Worm (Caenorhabditis elegans) whole organism, late embryonic: Measurements from ENCODE around the gene M110.8.

Experiments used
- C08G9.2 ChIP-seq: sonication (generic microtip); optimal IDR thresholded peaks from 2 replicates; lab custom pipeline; 2016; ENCODE audit warnings: mild to moderate bottlenecking, missing genetic modification characterization, moderate library complexity, missing compliant biosample characterization
- C38D4.7 ChIP-seq: fragments of 200-800 bp; sonication (Bioruptor generic); optimal IDR thresholded peaks from 2 replicates; lab custom pipeline; 2018; ENCODE audit warnings: mild to moderate bottlenecking, missing genetic modification characterization, moderate library complexity, missing compliant biosample characterization
- Y22D7AL.16 ChIP-seq: sonication (generic microtip); optimal IDR thresholded peaks from 2 replicates; lab custom pipeline; 2016; ENCODE audit warnings: missing genetic modification characterization, missing compliant biosample characterization
- ahr-1 ChIP-seq: sonication (generic microtip); optimal IDR thresholded peaks from 2 replicates; lab custom pipeline; 2016; ENCODE audit warnings: missing genetic modification characterization, missing compliant biosample characterization
- ama-1 ChIP-seq: fragments of 150-350 bp; optimal IDR thresholded peaks from 2 replicates; lab custom pipeline; 2014
- ceh-14 ChIP-seq: sonication (generic microtip); optimal IDR thresholded peaks from 2 replicates; lab custom pipeline; 2016; ENCODE audit warnings: missing genotype, missing genetic modification characterization, missing compliant biosample characterization
- ceh-2 ChIP-seq: sonication (generic microtip); optimal IDR thresholded peaks from 2 replicates; lab custom pipeline; 2016; ENCODE audit warnings: missing genotype, missing genetic modification characterization, missing compliant biosample characterization
- ceh-22 ChIP-seq: sonication (generic microtip); optimal IDR thresholded peaks from 2 replicates; lab custom pipeline; 2017; ENCODE audit warnings: missing biosample characterization, missing genetic modification characterization
- ceh-30 ChIP-seq: fragments of 150-350 bp; optimal IDR thresholded peaks from 2 replicates; lab custom pipeline; 2014; ENCODE audit warnings: missing biosample characterization, missing genetic modification characterization
- ceh-31 ChIP-seq: sonication (generic microtip); optimal IDR thresholded peaks from 2 replicates; lab custom pipeline; 2016; ENCODE audit warnings: missing genetic modification characterization, missing compliant biosample characterization
- ceh-45 ChIP-seq: fragments of 200-800 bp; sonication (Bioruptor generic); IDR thresholded peaks from 2 replicates; pipeline ENCODE4 v1.3.6; 2022; ENCODE audit warnings: missing genetic modification reagents, missing genetic modification characterization, missing compliant biosample characterization
- ceh-48 ChIP-seq: sonication (generic microtip); optimal IDR thresholded peaks from 2 replicates; lab custom pipeline; 2016; ENCODE audit warnings: missing genetic modification characterization, inconsistent platforms, missing compliant biosample characterization
- ceh-9 ChIP-seq: sonication (generic microtip); optimal IDR thresholded peaks from 2 replicates; lab custom pipeline; 2016; ENCODE audit warnings: mild to moderate bottlenecking, missing genetic modification characterization, inconsistent platforms, missing compliant biosample characterization
- che-1 ChIP-seq: sonication (generic microtip); optimal IDR thresholded peaks from 2 replicates; lab custom pipeline; 2016; ENCODE audit warnings: mild to moderate bottlenecking, missing genetic modification characterization, missing compliant biosample characterization
- dmd-4 ChIP-seq: sonication (generic microtip); optimal IDR thresholded peaks from 2 replicates; lab custom pipeline; 2016; ENCODE audit warnings: borderline replicate concordance, missing genetic modification characterization, missing compliant biosample characterization
- elt-4 ChIP-seq: sonication (generic microtip); optimal IDR thresholded peaks from 2 replicates; lab custom pipeline; 2016; ENCODE audit warnings: missing genetic modification characterization, missing compliant biosample characterization
- ets-4 ChIP-seq: sonication (generic microtip); optimal IDR thresholded peaks from 2 replicates; lab custom pipeline; 2016; ENCODE audit warnings: missing genetic modification characterization, missing compliant biosample characterization
- fax-1 ChIP-seq: sonication (generic microtip); optimal IDR thresholded peaks from 2 replicates; lab custom pipeline; 2016; ENCODE audit warnings: missing genotype, missing genetic modification characterization, missing compliant biosample characterization
- fkh-10 ChIP-seq: fragments of 150-350 bp; optimal IDR thresholded peaks from 2 replicates; lab custom pipeline; 2014; ENCODE audit warnings: missing biosample characterization, missing genetic modification reagents, missing genetic modification characterization
- fkh-6 ChIP-seq: sonication (generic microtip); optimal IDR thresholded peaks from 2 replicates; lab custom pipeline; 2016; ENCODE audit warnings: missing genetic modification characterization, missing compliant biosample characterization
- gmeb-2 ChIP-seq: sonication (generic microtip); optimal IDR thresholded peaks from 2 replicates; lab custom pipeline; 2016; ENCODE audit warnings: missing genetic modification characterization, inconsistent platforms, missing compliant biosample characterization
- hlh-15 ChIP-seq: sonication (generic microtip); optimal IDR thresholded peaks from 2 replicates; lab custom pipeline; 2016; ENCODE audit warnings: missing genetic modification characterization, missing compliant biosample characterization
- hlh-30 ChIP-seq: sonication (generic microtip); optimal IDR thresholded peaks from 2 replicates; lab custom pipeline; 2017; ENCODE audit warnings: antibody characterized with exemption, missing genetic modification characterization, missing compliant biosample characterization; ENCODE audit not compliant: insufficient read depth
- hlh-6 ChIP-seq: sonication (generic microtip); optimal IDR thresholded peaks from 2 replicates; lab custom pipeline; 2016; ENCODE audit warnings: missing genotype, missing genetic modification characterization, missing compliant biosample characterization
- madf-2 ChIP-seq: sonication (generic microtip); optimal IDR thresholded peaks from 2 replicates; lab custom pipeline; 2017; ENCODE audit warnings: missing genetic modification characterization, missing compliant biosample characterization
- mec-3 ChIP-seq: sonication (generic microtip); optimal IDR thresholded peaks from 2 replicates; lab custom pipeline; 2016; ENCODE audit warnings: borderline replicate concordance, missing genetic modification characterization, missing compliant biosample characterization
- nhr-11 ChIP-seq: fragments of 150-350 bp; optimal IDR thresholded peaks from 2 replicates; lab custom pipeline; 2014; ENCODE audit warnings: missing biosample characterization, missing genetic modification characterization
- odd-2 ChIP-seq: sonication (generic microtip); optimal IDR thresholded peaks from 2 replicates; lab custom pipeline; 2017; ENCODE audit warnings: antibody characterized with exemption, mild to moderate bottlenecking, missing genetic modification characterization, missing compliant biosample characterization
- pag-3 ChIP-seq: sonication (generic microtip); optimal IDR thresholded peaks from 2 replicates; lab custom pipeline; 2016; ENCODE audit warnings: missing compliant biosample characterization, missing genetic modification characterization, borderline replicate concordance
- pqm-1 ChIP-seq: sonication (generic microtip); optimal IDR thresholded peaks from 2 replicates; lab custom pipeline; 2016; ENCODE audit warnings: missing genetic modification characterization, missing compliant biosample characterization
- ref-2 ChIP-seq: sonication (generic microtip); optimal IDR thresholded peaks from 2 replicates; lab custom pipeline; 2016; ENCODE audit warnings: missing genetic modification characterization, missing compliant biosample characterization
- rnt-1 ChIP-seq: sonication (generic microtip); optimal IDR thresholded peaks from 2 replicates; lab custom pipeline; 2016; ENCODE audit warnings: missing genetic modification characterization, missing compliant biosample characterization
- sox-2 ChIP-seq: fragments of 200-800 bp; sonication (Bioruptor generic); IDR thresholded peaks from 2 replicates; pipeline ENCODE4 v1.3.6; 2022; ENCODE audit warnings: missing genetic modification reagents, missing genetic modification characterization, missing compliant biosample characterization
- sox-4 ChIP-seq: sonication (generic microtip); optimal IDR thresholded peaks from 2 replicates; lab custom pipeline; 2017; ENCODE audit warnings: mild to moderate bottlenecking, missing genetic modification characterization, inconsistent platforms, missing compliant biosample characterization
- syd-9 ChIP-seq: sonication (generic microtip); optimal IDR thresholded peaks from 2 replicates; lab custom pipeline; 2016; ENCODE audit warnings: mild to moderate bottlenecking, missing genetic modification characterization, moderate library complexity, missing compliant biosample characterization
- tbx-2 ChIP-seq: sonication (generic microtip); optimal IDR thresholded peaks from 2 replicates; lab custom pipeline; 2016; ENCODE audit warnings: missing genetic modification characterization, missing compliant biosample characterization
- ttx-3 ChIP-seq: sonication (generic microtip); optimal IDR thresholded peaks from 2 replicates; lab custom pipeline; 2016; ENCODE audit warnings: missing genetic modification reagents, missing genetic modification characterization, missing compliant biosample characterization
- unc-3 ChIP-seq, 2 experiments: fragments of 200-800 bp in 1 of 2; sonication (Bioruptor generic) in 1 of 2; sonication (generic microtip) in 1 of 2; conservative IDR thresholded peaks in 1 of 2; optimal IDR thresholded peaks in 1 of 2; 2 replicates each; pipeline versions ENCODE4 v1.3.6 to Lab custom; 2016 to 2022; ENCODE audit warnings: missing compliant biosample characterization in 2 of 2, missing genetic modification characterization in 2 of 2, missing genetic modification reagents in 1 of 2
- unc-42 ChIP-seq: sonication (generic microtip); optimal IDR thresholded peaks from 2 replicates; lab custom pipeline; 2016; ENCODE audit warnings: missing genotype, missing genetic modification characterization, missing compliant biosample characterization
- unc-86 ChIP-seq: sonication (generic microtip); optimal IDR thresholded peaks from 2 replicates; lab custom pipeline; 2016; ENCODE audit warnings: missing genetic modification characterization, missing compliant biosample characterization

Gene M110.8

DNA sequence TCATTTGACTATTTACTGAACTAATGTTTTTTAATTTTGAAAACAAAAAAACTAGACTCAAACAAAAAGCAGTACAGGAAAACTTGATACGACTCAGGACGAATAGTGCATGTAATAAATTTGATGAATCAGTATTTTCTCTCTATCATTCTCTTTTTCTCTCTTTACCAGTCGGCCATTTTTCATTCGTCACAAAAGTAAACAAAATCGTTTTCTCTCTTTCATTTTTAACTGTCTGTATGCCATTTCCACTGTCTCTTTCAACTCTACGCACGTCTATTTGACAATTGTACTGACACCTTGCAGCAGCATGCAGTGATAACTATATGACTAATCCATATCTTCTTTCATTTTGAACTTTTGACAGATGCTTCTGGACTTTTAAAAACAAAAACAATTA, 39.4 kb upstream of the M110.8 start, which contains the start of the genes F35C11.2 and F35C11.4:
F35C11.2 (minus strand) TSS at position 90 of the 400 bp plus-strand sequence.
F35C11.4 (plus strand) TSS at position 260 of the 400 bp plus-strand sequence.
- TF ChIP-seq pag-3 (no peak), fax-1 (tag; lab: Kevin White, UChicago) (no peak), ceh-30 (tag; lab: Kevin White, UChicago) (no peak), Y22D7AL.16 (tag; lab: Kevin White, UChicago) (no peak), ceh-14 (tag; lab: Kevin White, UChicago) (no peak), unc-86 (tag; lab: Kevin White, UChicago) (no peak), ahr-1 (no peak), fkh-10 (GFP tag; lab: Kevin White, UChicago) (no peak), mec-3 (tag; lab: Kevin White, UChicago) (no peak), odd-2 (tag; lab: Kevin White, UChicago) (no peak), ceh-45 (no peak), elt-4 (tag; lab: Kevin White, UChicago) (no peak), tbx-2 (tag; lab: Kevin White, UChicago) (no peak), gmeb-2 (tag; lab: Kevin White, UChicago) (no peak), fkh-6 (no peak)

ce11 chrII:8246476-8246875, 37.1 kb upstream of the M110.8 start, which contains the start of gene F35C11.3:
TSS of gene F35C11.3 (plus strand) at chrII:8246776.
- TF ChIP-seq ama-1 (lab: Kevin White, UChicago) (no peak), ceh-14 (tag; lab: Kevin White, UChicago) (no peak), syd-9 (no peak), ref-2 (tag; lab: Kevin White, UChicago) (no peak)

- TF ChIP-seq che-1 (tag; lab: Kevin White, UChicago) (no peak), C38D4.7 (GFP tag; lab: Kevin White, UChicago) (no peak), ceh-48 (tag; lab: Kevin White, UChicago) (no peak), ceh-2 (no peak), ceh-14 (tag; lab: Kevin White, UChicago) (no peak), syd-9 (no peak), tbx-2 (tag; lab: Kevin White, UChicago) (no peak), sox-2 (GFP tag; lab: Robert Waterston, UW) (no peak), madf-2 (tag; lab: Kevin White, UChicago) (no peak)
These were observed 28.8 kb upstream of the M110.8 start, which contains the start of gene nlp-5 for ce11 chrII:8238155-8238554. TSS of gene nlp-5 (plus strand) at chrII:8238455.

DNA sequence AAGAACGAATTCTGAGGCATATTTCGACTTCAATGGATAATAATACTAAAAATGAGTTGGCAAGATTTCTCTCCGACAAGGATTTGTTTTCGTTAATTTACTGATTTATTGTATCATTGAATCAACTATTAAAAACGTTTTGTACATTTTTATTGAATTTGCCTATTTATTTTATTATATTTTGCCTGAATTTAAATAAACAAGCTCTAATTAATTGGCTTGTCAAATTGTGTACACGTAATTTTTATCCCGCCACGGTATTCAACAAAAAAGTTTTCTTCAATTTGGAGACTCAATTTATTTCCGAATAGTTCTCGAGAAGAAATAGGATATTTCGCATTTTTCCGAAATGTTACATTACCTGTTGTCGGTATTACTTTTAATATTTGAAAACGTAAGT, 23.1 kb upstream of the M110.8 start, which contains the start of gene M110.7:
M110.7 (plus strand) TSS at position 301 of the 400 bp plus-strand sequence.
- TF ChIP-seq C08G9.2: no peak
- no peak for TF ChIP-seq ceh-31 (tag; lab: Kevin White, UChicago)
- TF ChIP-seq pqm-1 (tag; lab: Kevin White, UChicago): no peak
- TF ChIP-seq ets-4: no peak
- no peak for TF ChIP-seq C38D4.7 (GFP tag; lab: Kevin White, UChicago)
- no peak for TF ChIP-seq sox-4 (tag; lab: Kevin White, UChicago)
- no peak for TF ChIP-seq unc-3 (GFP tag; conservative IDR thresholded peaks at IDR 0.05; lab: Robert Waterston, UW)
- TF ChIP-seq unc-3 (tag; optimal IDR thresholded peaks at IDR 0.05; lab: Kevin White, UChicago): no peak
- no peak for TF ChIP-seq ceh-9 (tag; lab: Kevin White, UChicago)
- TF ChIP-seq ceh-45: no peak
- TF ChIP-seq hlh-15 (tag; lab: Kevin White, UChicago): no peak
- no peak for TF ChIP-seq unc-42
- no peak for TF ChIP-seq rnt-1 (tag; lab: Kevin White, UChicago)
- TF ChIP-seq madf-2 (tag; lab: Kevin White, UChicago): no peak
- TF ChIP-seq elt-4 (tag; lab: Kevin White, UChicago): no peak

ce11 chrII:8230976-8231375, 21.6 kb upstream of the M110.8 start, which contains the start of gene M110.9:
TSS of gene M110.9 (plus strand) at chrII:8231276.
- no peak for TF ChIP-seq ahr-1
- no peak for TF ChIP-seq ttx-3
- TF ChIP-seq madf-2 (tag; lab: Kevin White, UChicago): no peak
- TF ChIP-seq nhr-11: no peak
- TF ChIP-seq unc-42: no peak
- TF ChIP-seq dmd-4: no peak
- TF ChIP-seq hlh-6: no peak
- no peak for TF ChIP-seq ceh-22 (tag; lab: Kevin White, UChicago)
- no peak for TF ChIP-seq ceh-14 (tag; lab: Kevin White, UChicago)
- TF ChIP-seq hlh-30 (tag; lab: Kevin White, UChicago): no peak
- TF ChIP-seq ceh-45: no peak
